Fruit fly (Drosophila melanogaster) whole organism, wandering third instar larva: ENCODE results near the gene CG18179.

Source experiments
- Abd-B ChIP-seq: fragments of >200 bp; optimal IDR thresholded peaks from 2 replicates; lab custom pipeline; 2017; ENCODE audit warnings: missing biosample characterization, missing genetic modification characterization
- CrebA ChIP-seq: fragments of 200-800 bp; sonication (Bioruptor generic); optimal IDR thresholded peaks from 2 replicates; lab custom pipeline; 2016; ENCODE audit warnings: missing biosample characterization, mild to moderate bottlenecking, missing genetic modification characterization, borderline replicate concordance
- Dfd ChIP-seq: fragments of >200 bp; optimal IDR thresholded peaks from 2 replicates; lab custom pipeline; 2017; ENCODE audit warnings: missing biosample characterization, missing genetic modification characterization
- Dif ChIP-seq: fragments of 200-275, 200-300 bp; sonication (Bioruptor generic); optimal IDR thresholded peaks from 2 replicates; lab custom pipeline; 2018; ENCODE audit warnings: missing biosample characterization, missing genetic modification characterization; ENCODE audit not compliant: partially characterized antibody
- HLH106 ChIP-seq: fragments of 200-800 bp; optimal IDR thresholded peaks from 3 replicates; lab custom pipeline; 2019; ENCODE audit warnings: missing biosample characterization, mild to moderate bottlenecking, missing genetic modification characterization, moderate library complexity
- Hnf4 ChIP-seq: fragments of 200-800 bp; sonication (Bioruptor generic); optimal IDR thresholded peaks from 2 replicates; lab custom pipeline; 2016; ENCODE audit warnings: missing biosample characterization, mild to moderate bottlenecking, missing genetic modification characterization
- Hr78 ChIP-seq: fragments of >200 bp; optimal IDR thresholded peaks from 2 replicates; lab custom pipeline; 2017; ENCODE audit warnings: missing biosample characterization, missing genetic modification characterization
- OdsH ChIP-seq: fragments of 200-800 bp; sonication (Bioruptor generic); optimal IDR thresholded peaks from 2 replicates; lab custom pipeline; 2016; ENCODE audit warnings: missing biosample characterization, mild to moderate bottlenecking, missing genetic modification characterization
- br ChIP-seq: fragments of 200-800 bp; sonication (Bioruptor generic); optimal IDR thresholded peaks from 2 replicates; lab custom pipeline; 2016; ENCODE audit warnings: missing biosample characterization, missing genetic modification characterization
- brk ChIP-seq: fragments of 200-800 bp; sonication (Bioruptor generic); optimal IDR thresholded peaks from 2 replicates; lab custom pipeline; 2016; ENCODE audit warnings: missing biosample characterization, mild to moderate bottlenecking, missing genetic modification characterization
- dl ChIP-seq, 2 experiments: fragments of 175-275, 200-275 bp in 1 of 2; fragments of 200-275 bp in 1 of 2; sonication (Bioruptor generic); optimal IDR thresholded peaks; lab custom pipeline; 2018; ENCODE audit warnings: mild to moderate bottlenecking in 2 of 2, missing biosample characterization in 2 of 2, missing genetic modification characterization in 2 of 2, moderate library complexity in 2 of 2; ENCODE audit not compliant: partially characterized antibody in 2 of 2, insufficient read depth in 1 of 2
- dmrt93B ChIP-seq: fragments of 200-800 bp; sonication (Bioruptor generic); optimal IDR thresholded peaks from 2 replicates; lab custom pipeline; 2018; ENCODE audit warnings: missing biosample characterization, mild to moderate bottlenecking, missing genetic modification characterization
- dsf ChIP-seq: sonication (Bioruptor generic); optimal IDR thresholded peaks from 2 replicates; lab custom pipeline; 2016; ENCODE audit warnings: missing biosample characterization, missing genetic modification characterization, borderline replicate concordance
- ey ChIP-seq: fragments of 200-800 bp; sonication (Bioruptor generic); optimal IDR thresholded peaks from 2 replicates; lab custom pipeline; 2016; ENCODE audit warnings: missing biosample characterization, missing genetic modification characterization
- fru ChIP-seq: fragments of 200-800 bp; sonication (Bioruptor generic); optimal IDR thresholded peaks from 3 replicates; lab custom pipeline; 2016; ENCODE audit warnings: missing biosample characterization, mild to moderate bottlenecking, missing genetic modification characterization
- h ChIP-seq: fragments of 200-800 bp; sonication (Bioruptor generic); optimal IDR thresholded peaks from 3 replicates; lab custom pipeline; 2016; ENCODE audit warnings: missing biosample characterization, mild to moderate bottlenecking, missing genetic modification characterization
- jim ChIP-seq: fragments of 175-275, 200-325 bp; sonication (Bioruptor generic); optimal IDR thresholded peaks from 2 replicates; lab custom pipeline; 2016; ENCODE audit warnings: missing biosample characterization, mild to moderate bottlenecking, missing genetic modification characterization
- lola ChIP-seq: fragments of >200 bp; optimal IDR thresholded peaks from 2 replicates; lab custom pipeline; 2017; ENCODE audit warnings: missing biosample characterization, missing genetic modification characterization
- rgr ChIP-seq: fragments of 200-800 bp; sonication (Bioruptor generic); optimal IDR thresholded peaks from 3 replicates; lab custom pipeline; 2016; ENCODE audit warnings: missing biosample characterization, mild to moderate bottlenecking, missing genetic modification characterization
- sage ChIP-seq: fragments of 200-800 bp; sonication (Bioruptor generic); optimal IDR thresholded peaks from 2 replicates; lab custom pipeline; 2016; ENCODE audit warnings: missing biosample characterization, mild to moderate bottlenecking, missing genetic modification characterization

The CG18179 gene

DNA sequence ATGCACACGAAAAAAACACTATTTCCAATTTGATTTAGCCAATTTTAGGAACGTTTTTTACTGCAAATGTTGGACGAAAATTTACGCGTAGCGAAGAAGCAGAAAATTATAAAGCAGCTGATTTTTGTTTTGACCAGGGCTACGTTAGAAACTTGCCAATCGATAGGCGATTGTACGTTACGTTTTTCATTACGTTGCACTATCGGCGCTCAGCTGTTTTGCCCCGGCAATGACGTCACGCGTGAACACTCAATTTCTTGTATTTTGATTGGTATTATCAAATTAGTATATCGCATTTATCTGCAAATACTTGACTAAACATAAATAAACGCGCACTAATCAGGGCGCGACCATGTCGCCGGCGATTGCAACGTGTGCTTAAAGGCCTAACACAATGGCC lies 39.9 kb downstream of the CG18179 start, which contains the start of the genes fry and CG16717:
Gene fry, minus strand, starts transcription at position 110 of the 400 bp plus-strand sequence.
Gene CG16717, plus strand, starts transcription at position 208 of the 400 bp plus-strand sequence.
- peak; percentile 38 for TF ChIP-seq sage (GFP tag; lab: Kevin White, UChicago)
- TF ChIP-seq h (GFP tag; lab: Kevin White, UChicago) = no peak
- TF ChIP-seq, all 38 proteins: peak for 1

DNA sequence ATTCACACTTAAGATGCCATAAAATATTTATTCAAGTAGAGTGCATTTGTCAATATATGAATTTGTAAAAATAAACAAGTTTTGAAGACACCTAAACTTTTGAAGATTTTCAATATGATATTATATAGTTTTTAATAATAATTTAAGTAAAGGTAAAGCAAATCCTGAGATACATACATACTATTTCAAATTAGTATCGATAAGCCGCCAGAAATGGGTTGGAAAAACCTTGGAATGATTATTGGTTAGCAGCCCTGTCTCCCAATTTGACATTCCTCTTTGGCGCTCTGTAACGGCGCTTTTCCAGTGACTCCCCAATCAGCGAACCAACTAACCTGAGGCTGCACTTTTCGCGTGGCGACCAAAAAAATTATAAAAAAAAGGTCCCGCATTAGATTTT lies 41.9 kb downstream of the CG18179 start, which contains the start of gene alphaTub67C:
Gene alphaTub67C, plus strand, starts transcription at position 301 of the 400 bp plus-strand sequence.
- TF ChIP-seq h (GFP tag; lab: Kevin White, UChicago) (no peak), fru (GFP tag; lab: Kevin White, UChicago) (no peak)

DNA sequence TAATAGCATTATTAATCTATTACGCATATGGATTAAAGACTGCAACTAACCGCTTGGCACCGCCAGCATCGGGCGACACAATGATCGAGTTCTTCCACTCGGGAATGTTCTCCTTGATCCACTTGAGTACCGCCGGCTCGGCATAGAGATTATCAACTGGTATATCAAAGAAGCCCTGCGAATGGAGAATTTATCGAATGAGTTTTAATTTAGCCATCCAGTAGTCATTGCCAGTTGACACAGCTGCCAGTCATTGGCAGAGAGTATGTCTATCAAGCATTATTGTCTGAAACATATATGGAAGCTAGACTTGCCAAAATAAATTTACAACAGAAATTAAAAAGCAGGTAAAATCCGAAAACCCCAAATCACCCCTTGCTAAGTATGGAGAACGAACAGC lies 45.8 kb downstream of the CG18179 start, which contains the start of gene CG16719:
Gene CG16719, plus strand, starts transcription at position 301 of the 400 bp plus-strand sequence.
- no peak for TF ChIP-seq dsf (GFP tag; lab: Kevin White, UChicago)
- TF ChIP-seq Dif (GFP tag; lab: Kevin White, UChicago) = no peak
- no peak for TF ChIP-seq ey (GFP tag; lab: Kevin White, UChicago)
- no peak for TF ChIP-seq HLH106
- no peak for TF ChIP-seq brk (GFP tag; lab: Kevin White, UChicago)
- no peak for TF ChIP-seq jim (GFP tag; lab: Kevin White, UChicago)

DNA sequence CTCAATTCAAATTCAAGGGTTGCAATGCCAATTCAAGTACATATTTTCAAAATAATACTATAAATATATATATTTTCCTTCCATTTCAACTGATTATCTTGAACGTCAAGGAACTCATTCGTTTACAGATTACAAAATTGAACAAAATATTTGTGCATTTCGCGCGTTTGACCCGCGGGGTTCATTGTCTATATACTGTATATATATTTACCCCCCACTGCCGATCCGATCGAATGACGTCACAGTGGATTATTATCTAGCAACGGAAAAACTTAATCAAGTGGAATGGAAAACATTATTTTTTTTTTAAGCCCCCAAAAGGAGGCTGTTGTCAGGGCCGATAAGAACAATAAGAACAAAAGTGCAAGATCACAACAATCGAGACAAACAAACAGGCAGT lies 48.5 kb downstream of the CG18179 start:
- no peak for TF ChIP-seq Dfd (GFP tag; lab: Kevin White, UChicago)
- TF ChIP-seq rgr (GFP tag; lab: Kevin White, UChicago) = no peak
- TF ChIP-seq Abd-B = no peak
- no peak for TF ChIP-seq br (GFP tag; lab: Kevin White, UChicago)
- TF ChIP-seq OdsH (GFP tag; lab: Kevin White, UChicago) = no peak
- TF ChIP-seq CrebA (GFP tag; lab: Kevin White, UChicago) = no peak
- no peak for TF ChIP-seq Hnf4 (GFP tag; lab: Kevin White, UChicago)
- TF ChIP-seq lola (GFP tag; lab: Kevin White, UChicago) = no peak
- no peak for TF ChIP-seq dl (GFP tag; optimal IDR thresholded peaks at IDR 0.05; lab: Kevin White, UChicago; ENCODE audit: insufficient read depth in 1 of 2, partially characterized antibody in 2 of 2)
- no peak for TF ChIP-seq sage (GFP tag; lab: Kevin White, UChicago)
- TF ChIP-seq Hr78 = no peak
- no peak for TF ChIP-seq Dif (GFP tag; lab: Kevin White, UChicago)
- TF ChIP-seq fru (GFP tag; lab: Kevin White, UChicago) = no peak

DNA sequence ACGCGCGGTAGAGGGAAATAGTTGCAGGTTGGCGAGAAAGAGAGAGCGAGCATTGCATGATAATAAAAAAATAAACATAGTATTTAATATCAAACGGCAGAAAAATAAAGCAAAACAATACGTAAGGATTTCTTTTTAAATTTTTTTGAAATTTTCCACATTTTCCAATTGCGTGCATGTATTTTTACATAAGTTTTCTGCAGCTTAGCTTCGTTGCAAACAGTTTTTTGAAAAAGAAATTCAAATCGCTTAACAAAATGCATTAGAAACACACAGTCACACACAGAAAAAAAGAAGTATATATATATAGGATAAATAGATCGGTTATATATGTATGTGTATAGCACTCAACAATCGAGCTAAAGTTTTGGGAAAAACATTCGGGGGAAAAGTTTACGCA lies 49.6 kb downstream of the CG18179 start:
- no peak for TF ChIP-seq dmrt93B (GFP tag; lab: Kevin White, UChicago)
